Worm (Caenorhabditis elegans) whole organism, early embryonic: ENCODE measurements around the gene Y39B6A.33.
"Not testable (repeated sequence)": the region's sequence is repeated elsewhere in the genome, so short reads cannot be mapped to it uniquely, and the experiment has no call there.

Experiments used
- B0310.2 ChIP-seq: sonication (generic microtip); optimal IDR thresholded peaks from 2 replicates; lab custom pipeline; 2016; ENCODE audit warnings: mild to moderate bottlenecking, missing genetic modification characterization, missing compliant biosample characterization
- F13C5.2 ChIP-seq: sonication (generic microtip); optimal IDR thresholded peaks from 2 replicates; lab custom pipeline; 2017; ENCODE audit warnings: mild to moderate bottlenecking, missing genetic modification characterization, inconsistent platforms, missing compliant biosample characterization
- aly-1 ChIP-seq: sonication (generic microtip); optimal IDR thresholded peaks from 2 replicates; lab custom pipeline; 2016; ENCODE audit warnings: missing genetic modification characterization, missing compliant biosample characterization
- ama-1 ChIP-seq: fragments of 150-350 bp; optimal IDR thresholded peaks from 2 replicates; lab custom pipeline; 2014
- ceh-13 ChIP-seq: fragments of 200-800 bp; sonication (Bioruptor generic); optimal IDR thresholded peaks from 2 replicates; lab custom pipeline; 2018; ENCODE audit warnings: mild to moderate bottlenecking, missing genetic modification characterization, missing compliant biosample characterization
- ceh-36 ChIP-seq: sonication (generic microtip); optimal IDR thresholded peaks from 2 replicates; lab custom pipeline; 2016; ENCODE audit warnings: missing genetic modification characterization, inconsistent platforms, missing compliant biosample characterization
- ets-7 ChIP-seq: sonication (generic microtip); optimal IDR thresholded peaks from 2 replicates; lab custom pipeline; 2016; ENCODE audit warnings: missing genotype, missing genetic modification characterization, missing compliant biosample characterization
- flt-1 ChIP-seq: fragments of 200-800 bp; sonication (Bioruptor generic); IDR thresholded peaks from 2 replicates; pipeline ENCODE4 v1.3.6; 2022; ENCODE audit warnings: missing genetic modification characterization, missing compliant biosample characterization
- hmbx-1 ChIP-seq: sonication (generic microtip); optimal IDR thresholded peaks from 2 replicates; lab custom pipeline; 2016; ENCODE audit warnings: mild to moderate bottlenecking, missing genetic modification characterization, missing compliant biosample characterization
- hmg-4 ChIP-seq: fragments of 200-800 bp; sonication (Bioruptor generic); optimal IDR thresholded peaks from 2 replicates; lab custom pipeline; 2018; ENCODE audit warnings: mild to moderate bottlenecking, missing genetic modification characterization, missing compliant biosample characterization
- hnd-1 ChIP-seq: sonication (generic microtip); optimal IDR thresholded peaks from 2 replicates; lab custom pipeline; 2016; ENCODE audit warnings: missing genetic modification characterization, missing compliant biosample characterization
- pes-1 ChIP-seq: fragments of 200-800 bp; sonication (Bioruptor generic); IDR thresholded peaks from 2 replicates; pipeline ENCODE4 v1.3.6; 2022; ENCODE audit warnings: missing genetic modification reagents, missing genetic modification characterization, missing compliant biosample characterization
- scrt-1 ChIP-seq: fragments of 200-800 bp; sonication (Bioruptor generic); IDR thresholded peaks from 2 replicates; pipeline ENCODE4 v1.3.6; 2022; ENCODE audit warnings: missing genetic modification characterization, missing compliant biosample characterization
- sea-1 ChIP-seq: fragments of 200-800 bp; sonication (Bioruptor generic); conservative IDR thresholded peaks from 2 replicates; pipeline ENCODE4 v1.3.6; 2022; ENCODE audit warnings: missing genetic modification characterization, missing compliant biosample characterization
- tbx-11 ChIP-seq: fragments of 200-800 bp; sonication (Bioruptor generic); IDR thresholded peaks from 2 replicates; pipeline ENCODE4 v1.3.6; 2022; ENCODE audit warnings: missing genetic modification characterization, missing compliant biosample characterization
- tbx-37 ChIP-seq: fragments of 200-800 bp; sonication (Bioruptor generic); conservative IDR thresholded peaks from 2 replicates; pipeline ENCODE4 v1.3.6; 2022; ENCODE audit warnings: missing genetic modification reagents, missing genetic modification characterization, missing compliant biosample characterization
- tra-4 ChIP-seq: sonication (generic microtip); optimal IDR thresholded peaks from 2 replicates; lab custom pipeline; 2017; ENCODE audit warnings: missing genetic modification characterization, missing compliant biosample characterization

Y39B6A.33 gene

ce11 chrV:18993535-18993990, 8.2 kb upstream of the Y39B6A.33 start, which contains the start of gene gtf-2F2:
gtf-2F2 (plus strand) TSS chrV:18993940.
- TF ChIP-seq tbx-37 (GFP tag; lab: Robert Waterston, UW): no peak
- TF ChIP-seq hnd-1: no peak
- TF ChIP-seq ceh-13 (GFP tag; lab: Kevin White, UChicago): no peak

ce11 chrV:18998045-18998444, 3.7 kb upstream of the Y39B6A.33 start, which contains the start of gene tgt-2:
tgt-2 (plus strand) TSS chrV:18998345.
- TF ChIP-seq F13C5.2 (tag; lab: Kevin White, UChicago): no peak
- no peak for TF ChIP-seq hmg-4
- TF ChIP-seq ama-1 (lab: Kevin White, UChicago): no peak
- no peak for TF ChIP-seq hmbx-1
- no peak for TF ChIP-seq tbx-37 (GFP tag; lab: Robert Waterston, UW)
- TF ChIP-seq hnd-1: no peak

DNA sequence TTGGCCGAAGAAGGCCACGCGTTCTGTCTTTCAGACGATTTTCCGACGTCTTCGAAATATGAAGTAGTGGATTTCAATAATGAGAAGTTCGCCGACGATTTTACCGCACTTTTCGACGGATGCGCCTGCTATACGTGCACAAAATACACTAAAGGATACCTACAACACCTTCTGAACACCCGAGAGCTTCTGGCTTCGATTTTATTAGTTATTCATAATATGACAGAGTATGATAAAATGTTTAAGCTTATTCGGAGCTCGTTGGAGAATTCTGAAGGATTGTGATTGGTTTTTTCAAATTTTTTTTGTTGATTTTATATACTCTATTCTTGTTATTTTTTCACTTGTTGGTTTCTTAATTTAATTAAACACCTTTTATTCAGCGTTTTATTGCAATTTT, 1.2 kb upstream of the Y39B6A.33 start:
- no peak for TF ChIP-seq ceh-36 (tag; lab: Kevin White, UChicago)
- TF ChIP-seq tbx-11 (GFP tag; lab: Robert Waterston, UW): no peak
- TF ChIP-seq ceh-13 (GFP tag; lab: Kevin White, UChicago): no peak
- no peak for TF ChIP-seq sea-1 (GFP tag; lab: Robert Waterston, UW)

ce11 chrV:19001016-19001415, 740 bp upstream of the Y39B6A.33 start, which contains the start of gene Y39B6A.34:
Y39B6A.34 (plus strand) TSS chrV:19001018.
- TF ChIP-seq tra-4 (no peak), flt-1 (GFP tag; lab: Robert Waterston, UW) (no peak), pes-1 (peak; percentile 59; the same call in 1 of the 2 replicates)

ce11 chrV:19010405-19010804, 8.6 kb downstream of the Y39B6A.33 start:
- no peak for TF ChIP-seq aly-1
- TF ChIP-seq tra-4: no peak
- TF ChIP-seq sea-1 (GFP tag; lab: Robert Waterston, UW): no peak
- no peak for TF ChIP-seq flt-1 (GFP tag; lab: Robert Waterston, UW)
- no peak for TF ChIP-seq ceh-36 (tag; lab: Kevin White, UChicago)
- TF ChIP-seq scrt-1: no peak
- TF ChIP-seq pes-1: no peak
- no peak for TF ChIP-seq tbx-11 (GFP tag; lab: Robert Waterston, UW)
- no peak for TF ChIP-seq ceh-13 (GFP tag; lab: Kevin White, UChicago)
- TF ChIP-seq ama-1 (lab: Kevin White, UChicago): no peak
- TF ChIP-seq hmg-4: no peak
- TF ChIP-seq hnd-1: no peak
- TF ChIP-seq ets-7 (tag; lab: Kevin White, UChicago): no peak
- no peak for TF ChIP-seq B0310.2 (tag; lab: Kevin White, UChicago)
- TF ChIP-seq hmbx-1: no peak
- TF ChIP-seq tbx-37 (GFP tag; lab: Robert Waterston, UW): no peak
- TF ChIP-seq F13C5.2 (tag; lab: Kevin White, UChicago): no peak

DNA sequence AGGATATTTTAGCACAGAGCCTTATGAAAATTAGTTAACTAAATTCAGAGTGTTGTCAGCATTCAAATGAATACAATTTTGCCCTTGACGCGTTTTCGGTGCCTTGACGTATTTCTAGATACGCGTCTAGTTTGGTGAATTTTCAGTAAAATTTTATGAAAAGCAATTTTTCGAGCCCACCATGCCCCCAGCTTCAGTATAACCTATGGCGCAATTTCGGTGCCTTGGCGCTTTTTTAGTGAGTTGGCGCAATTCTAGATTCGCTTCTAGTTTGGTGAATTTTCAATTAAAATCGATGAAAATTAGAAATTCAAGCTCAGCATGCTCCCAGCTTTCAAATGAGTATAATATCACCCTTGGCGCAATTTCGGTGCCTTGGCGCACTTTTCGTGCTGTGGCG, 11.5 kb downstream of the Y39B6A.33 start:
- no peak for TF ChIP-seq ama-1 (lab: Kevin White, UChicago)
- TF ChIP-seq hnd-1: no peak

ce11 chrV:19014273-19014672, 12.5 kb downstream of the Y39B6A.33 start, which contains the start of gene Y39B6A.30:
Y39B6A.30 (plus strand) TSS chrV:19014573.
- not testable (repeated sequence) for TF ChIP-seq scrt-1; ceh-13 (GFP tag; lab: Kevin White, UChicago); ama-1 (lab: Kevin White, UChicago)

ce11 chrV:19019239-19019638, 17.5 kb downstream of the Y39B6A.33 start:
- TF ChIP-seq ceh-13 (GFP tag; lab: Kevin White, UChicago) (no peak), tbx-11 (GFP tag; lab: Robert Waterston, UW) (no peak), ceh-36 (tag; lab: Kevin White, UChicago) (no peak), aly-1 (no peak), hmbx-1 (no peak), F13C5.2 (tag; lab: Kevin White, UChicago) (no peak), ama-1 (lab: Kevin White, UChicago) (no peak), flt-1 (GFP tag; lab: Robert Waterston, UW) (no peak), scrt-1 (no peak), ets-7 (tag; lab: Kevin White, UChicago) (no peak), tbx-37 (GFP tag; lab: Robert Waterston, UW) (no peak), sea-1 (GFP tag; lab: Robert Waterston, UW) (no peak), hmg-4 (no peak)

DNA sequence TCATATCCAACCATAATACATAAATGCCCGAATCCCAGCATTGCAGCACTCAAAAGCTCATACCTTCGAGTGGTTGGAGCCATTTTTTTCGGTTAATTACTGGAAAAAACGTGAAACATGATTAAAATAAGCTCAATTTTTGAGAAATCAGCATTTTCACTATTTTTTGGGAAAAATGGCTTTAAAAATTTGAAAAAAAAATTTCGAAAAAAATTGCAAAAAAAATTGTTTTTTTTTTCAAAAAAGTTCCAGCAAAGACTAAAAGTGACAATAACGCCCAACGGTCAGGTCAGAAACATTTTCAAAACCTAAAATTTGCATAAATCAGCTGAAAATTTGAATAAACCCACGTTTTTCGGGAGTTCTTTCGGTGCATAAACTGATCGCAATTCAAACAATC, 22.9 kb downstream of the Y39B6A.33 start, which contains the start of gene Y39B6A.29:
TSS of gene Y39B6A.29 (minus strand) at position 101 of the 400 bp plus-strand sequence.
- TF ChIP-seq ceh-36 (tag; lab: Kevin White, UChicago) (no peak), hmbx-1 (no peak)

DNA sequence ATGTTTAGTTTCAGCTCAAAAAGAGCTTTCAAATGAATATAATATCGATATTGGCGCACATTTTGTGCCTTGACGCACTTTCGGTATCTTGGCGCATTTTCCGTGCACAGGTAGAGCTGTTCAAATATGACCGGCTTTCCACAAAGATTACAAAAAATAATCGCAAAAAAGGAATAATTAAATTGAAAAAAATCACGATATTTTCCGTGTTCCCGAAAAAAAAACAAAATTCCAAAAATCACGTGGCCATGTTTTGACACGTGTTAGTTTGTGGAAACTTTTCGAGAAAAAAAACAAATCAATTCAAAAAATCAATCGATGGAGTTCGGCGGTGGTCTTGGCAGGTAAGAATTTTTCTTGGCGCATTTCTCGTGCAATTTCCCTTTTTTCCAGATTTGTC, 24.4 kb downstream of the Y39B6A.33 start, which contains the start of gene Y39B6A.25:
TSS of gene Y39B6A.25 (plus strand) at position 301 of the 400 bp plus-strand sequence.
- TF ChIP-seq aly-1: no peak
- TF ChIP-seq ama-1 (lab: Kevin White, UChicago): no peak
- TF ChIP-seq pes-1: no peak
- TF ChIP-seq ceh-36 (tag; lab: Kevin White, UChicago): no peak
- TF ChIP-seq F13C5.2 (tag; lab: Kevin White, UChicago): no peak
- TF ChIP-seq flt-1 (GFP tag; lab: Robert Waterston, UW): no peak
- TF ChIP-seq ceh-13 (GFP tag; lab: Kevin White, UChicago): no peak
- no peak for TF ChIP-seq ets-7 (tag; lab: Kevin White, UChicago)
- TF ChIP-seq hmg-4: no peak
- TF ChIP-seq tbx-11 (GFP tag; lab: Robert Waterston, UW): no peak
- no peak for TF ChIP-seq hnd-1
- TF ChIP-seq tbx-37 (GFP tag; lab: Robert Waterston, UW): no peak
- TF ChIP-seq tra-4: no peak
- no peak for TF ChIP-seq hmbx-1
- TF ChIP-seq sea-1 (GFP tag; lab: Robert Waterston, UW): no peak
